Worm (Caenorhabditis elegans): Measurements from ENCODE around the gene spk-1.
"Not testable (repeated sequence)": the region's sequence is repeated elsewhere in the genome, so short reads cannot be mapped to it uniquely, and the experiment has no call there.

The spk-1 gene

DNA sequence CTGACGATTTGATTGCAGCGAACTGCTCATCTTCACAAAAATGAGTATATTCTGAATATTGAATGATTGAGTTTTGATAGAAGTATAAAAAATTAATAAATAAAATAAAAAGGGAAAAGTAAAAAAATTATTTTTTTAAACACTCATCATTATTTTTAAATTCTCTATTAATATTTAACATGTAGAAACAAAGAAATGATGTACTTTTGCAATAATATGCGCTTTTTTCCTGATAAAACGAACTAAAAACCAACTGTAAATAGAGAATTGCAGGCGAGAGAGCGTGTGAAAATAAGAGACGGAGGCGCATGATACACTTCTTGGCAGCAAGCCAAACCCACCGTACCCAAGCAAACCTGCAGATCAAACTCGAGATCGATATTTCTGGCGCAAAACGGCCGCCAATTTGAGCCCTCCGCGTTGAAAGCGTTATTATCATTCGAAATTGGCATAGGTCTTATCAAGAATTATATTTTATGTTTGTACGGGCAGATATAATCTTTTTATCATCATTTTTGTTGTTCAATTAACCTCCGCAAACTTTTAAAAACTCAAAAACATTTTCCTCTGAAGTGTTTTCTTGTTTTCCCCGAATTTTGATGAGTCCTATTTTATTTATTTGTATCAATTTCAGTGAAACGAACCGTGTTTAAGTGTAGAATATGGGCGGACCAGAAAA is at the start of gene spk-1, which contains the start of gene rheb-1:
TSS of gene spk-1 (plus strand) at position 629 of the 679 bp plus-strand sequence.
TSS of gene rheb-1 (minus strand) at position 51 of the 679 bp plus-strand sequence.
- peak; percentile 69 for TF ChIP-seq ztf-29 (GFP tag; IDR thresholded peaks at IDR 0.05)
- no peak for TF ChIP-seq klf-2 (GFP tag; conservative IDR thresholded peaks at IDR 0.05)
- TF ChIP-seq cog-1 (tag; optimal IDR thresholded peaks at IDR 0.05), result peak; percentile 34
- TF ChIP-seq tab-1 (GFP tag; IDR thresholded peaks at IDR 0.05), result no peak
- no peak for TF ChIP-seq ztf-23 (GFP tag; IDR thresholded peaks at IDR 0.05)
- 0 out of 2 replicates have a peak, but pooled peaks have one; percentile 43 for TF ChIP-seq flt-1 (GFP tag; IDR thresholded peaks at IDR 0.05)
- peak; percentile 82 for TF ChIP-seq T22C8.4 (GFP tag; IDR thresholded peaks at IDR 0.05)
- TF ChIP-seq med-1 (GFP tag; optimal IDR thresholded peaks at IDR 0.05; ENCODE audit: insufficient read depth), result no peak
- no peak for TF ChIP-seq ref-1 (GFP tag; conservative IDR thresholded peaks at IDR 0.05)

DNA sequence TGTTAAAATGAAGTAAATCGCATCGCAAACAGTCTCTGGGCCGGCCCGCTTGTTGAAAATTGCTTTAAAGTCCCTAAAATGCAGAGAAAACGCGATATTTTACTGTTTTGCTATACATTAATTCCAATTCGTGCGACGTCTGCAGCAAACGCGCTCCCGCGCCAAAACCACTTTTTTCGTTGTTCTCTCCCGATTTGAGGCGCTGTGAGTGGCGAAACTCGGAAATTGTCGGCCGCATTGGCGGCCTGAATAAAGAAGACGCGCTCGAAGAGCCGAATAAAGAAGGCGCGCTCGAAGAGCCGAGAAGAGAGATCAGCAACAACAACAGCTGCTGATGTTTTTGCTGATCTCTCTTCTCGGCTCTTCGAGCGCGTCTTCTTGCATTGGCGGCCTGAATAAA is 48.1 kb upstream of the spk-1 start:
- TF ChIP-seq tab-1 (GFP tag; IDR thresholded peaks at IDR 0.05), result 0 out of 2 replicates have a peak, but pooled peaks have one; percentile 45

DNA sequence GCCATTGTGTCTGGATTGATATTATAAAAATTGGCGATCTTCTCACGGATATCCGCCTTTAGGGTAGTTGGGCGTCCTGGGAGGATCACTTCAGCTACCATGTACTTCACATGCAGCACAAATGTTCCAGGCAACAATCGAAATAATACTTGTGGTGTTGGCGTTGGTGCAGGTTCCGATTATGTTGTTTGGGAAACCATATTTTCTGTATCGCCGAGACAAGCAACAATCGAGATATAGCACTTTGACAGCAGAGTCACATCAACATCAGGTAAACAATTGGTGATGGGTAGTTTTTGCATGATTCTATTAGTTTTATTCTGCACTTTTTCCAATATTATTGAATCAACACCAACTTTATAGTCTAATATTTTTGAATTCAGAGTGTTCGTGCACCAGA is 43.1 kb upstream of the spk-1 start, which contains the start of gene T26G10.3:
TSS of gene T26G10.3 (minus strand) at position 101 of the 400 bp plus-strand sequence.
- TF ChIP-seq flt-1 (GFP tag; IDR thresholded peaks at IDR 0.05) (no peak), tab-1 (GFP tag; IDR thresholded peaks at IDR 0.05) (no peak), T22C8.4 (GFP tag; IDR thresholded peaks at IDR 0.05) (no peak), ztf-29 (GFP tag; IDR thresholded peaks at IDR 0.05) (no peak), cog-1 (tag; optimal IDR thresholded peaks at IDR 0.05) (no peak), med-1 (GFP tag; optimal IDR thresholded peaks at IDR 0.05; ENCODE audit: insufficient read depth) (no peak), ztf-23 (GFP tag; IDR thresholded peaks at IDR 0.05) (no peak), ref-1 (GFP tag; conservative IDR thresholded peaks at IDR 0.05) (no peak), klf-2 (GFP tag; conservative IDR thresholded peaks at IDR 0.05) (no peak)

DNA sequence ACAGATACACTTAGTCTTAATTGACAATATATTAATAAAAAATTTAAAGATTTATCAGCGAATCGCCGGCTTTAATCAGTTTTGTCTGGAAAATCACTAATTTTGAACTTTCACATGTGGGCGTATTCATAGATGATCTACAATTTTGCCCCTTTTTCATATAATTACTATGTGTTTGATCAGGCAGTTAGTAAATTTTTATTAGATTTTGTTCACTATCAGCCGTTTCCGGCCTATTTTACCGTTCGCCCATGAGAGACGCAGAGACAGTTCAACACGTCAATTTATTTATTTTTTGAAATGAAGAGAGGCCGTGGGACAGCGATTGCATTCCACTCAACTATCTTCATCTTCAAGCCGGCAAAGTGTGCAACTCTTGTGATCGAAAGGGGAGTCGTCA is 36.2 kb upstream of the spk-1 start, which contains the start of gene T26G10.4:
TSS of gene T26G10.4 (plus strand) at position 301 of the 400 bp plus-strand sequence.
- not testable (repeated sequence) for TF ChIP-seq med-1 (GFP tag; optimal IDR thresholded peaks at IDR 0.05; ENCODE audit: insufficient read depth); ref-1 (GFP tag; conservative IDR thresholded peaks at IDR 0.05); klf-2 (GFP tag; conservative IDR thresholded peaks at IDR 0.05)

DNA sequence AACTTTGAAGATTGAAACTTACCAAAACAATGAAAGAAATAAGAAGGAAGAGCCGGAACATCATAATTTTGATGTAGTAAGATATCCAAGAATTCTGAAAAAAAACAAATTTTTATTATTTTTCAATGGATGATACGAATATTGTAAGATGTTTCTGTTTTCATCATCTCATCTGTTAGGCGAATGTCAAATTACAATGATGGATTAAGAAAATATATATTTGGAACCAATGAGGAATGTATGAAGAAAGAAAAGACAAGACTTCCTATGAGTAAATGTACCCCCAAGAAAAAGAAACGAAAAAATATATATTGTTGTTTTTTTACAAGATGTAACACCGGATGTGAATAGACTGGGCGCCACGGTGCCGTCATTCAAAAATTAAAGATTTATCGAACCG is 30.1 kb upstream of the spk-1 start, which contains the start of gene T26G10.5:
TSS of gene T26G10.5 (minus strand) at position 101 of the 400 bp plus-strand sequence.
- TF ChIP-seq T22C8.4 (GFP tag; IDR thresholded peaks at IDR 0.05) (no peak), tab-1 (GFP tag; IDR thresholded peaks at IDR 0.05) (no peak), med-1 (GFP tag; optimal IDR thresholded peaks at IDR 0.05; ENCODE audit: insufficient read depth) (no peak), klf-2 (GFP tag; conservative IDR thresholded peaks at IDR 0.05) (no peak), flt-1 (GFP tag; IDR thresholded peaks at IDR 0.05) (no peak), ref-1 (GFP tag; conservative IDR thresholded peaks at IDR 0.05) (no peak), ztf-23 (GFP tag; IDR thresholded peaks at IDR 0.05) (no peak), ztf-29 (GFP tag; IDR thresholded peaks at IDR 0.05) (no peak), cog-1 (tag; optimal IDR thresholded peaks at IDR 0.05) (no peak)

DNA sequence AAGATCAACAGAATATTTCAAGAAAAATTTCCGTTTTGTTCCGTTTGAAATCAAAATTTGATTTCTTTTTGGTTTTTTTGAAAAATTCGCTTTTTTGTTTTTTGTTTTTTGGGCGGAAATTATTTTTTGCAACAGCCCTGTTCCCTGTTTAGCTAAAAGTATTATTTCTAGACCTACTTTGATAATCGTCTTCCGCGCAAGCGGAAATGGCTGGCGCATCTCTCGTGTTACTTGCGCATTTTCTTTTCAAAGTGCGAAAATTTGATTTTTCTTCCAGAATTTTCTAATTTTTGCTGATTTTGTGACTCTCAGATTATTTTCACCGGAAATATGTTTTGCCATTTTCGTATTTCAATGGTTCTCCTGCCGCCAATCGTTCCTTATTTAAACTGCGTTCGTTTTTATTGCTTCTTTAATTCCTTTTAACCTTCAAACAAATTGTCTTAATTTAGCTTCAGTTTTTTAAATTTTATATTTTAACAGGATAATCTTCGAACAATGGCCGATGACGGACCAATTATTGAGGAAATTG is 22.8 kb upstream of the spk-1 start, which contains the start of gene cpar-1:
TSS of gene cpar-1 (plus strand) at position 482 of the 532 bp plus-strand sequence.
- TF ChIP-seq ztf-23 (GFP tag; IDR thresholded peaks at IDR 0.05), result no peak
- TF ChIP-seq klf-2 (GFP tag; conservative IDR thresholded peaks at IDR 0.05), result no peak
- no peak for TF ChIP-seq flt-1 (GFP tag; IDR thresholded peaks at IDR 0.05)
- no peak for TF ChIP-seq T22C8.4 (GFP tag; IDR thresholded peaks at IDR 0.05)
- no peak for TF ChIP-seq ztf-29 (GFP tag; IDR thresholded peaks at IDR 0.05)
- TF ChIP-seq ref-1 (GFP tag; conservative IDR thresholded peaks at IDR 0.05), result no peak
- TF ChIP-seq cog-1 (tag; optimal IDR thresholded peaks at IDR 0.05), result no peak
- TF ChIP-seq med-1 (GFP tag; optimal IDR thresholded peaks at IDR 0.05; ENCODE audit: insufficient read depth), result no peak
- no peak for TF ChIP-seq tab-1 (GFP tag; IDR thresholded peaks at IDR 0.05)

DNA sequence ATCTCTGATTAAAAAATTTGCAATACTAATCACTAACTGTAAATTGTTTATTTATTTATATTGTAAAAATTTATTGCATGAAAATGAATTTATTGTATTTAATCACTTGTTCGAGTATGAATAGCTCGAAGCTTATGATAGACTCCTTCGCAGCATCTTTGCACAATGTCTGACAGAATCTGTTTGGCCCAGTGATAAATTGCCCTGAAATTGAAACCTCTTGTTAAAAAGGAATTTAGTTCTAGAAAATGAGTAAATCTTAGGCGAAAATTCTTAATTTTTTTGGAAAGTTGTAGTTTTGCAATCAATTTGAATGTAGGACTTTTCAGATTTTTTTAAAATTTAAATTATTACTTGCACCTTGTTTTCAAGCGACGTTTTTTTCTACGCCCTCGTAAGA is 21.4 kb upstream of the spk-1 start:
- TF ChIP-seq med-1 (GFP tag; optimal IDR thresholded peaks at IDR 0.05; ENCODE audit: insufficient read depth) (no peak), cog-1 (tag; optimal IDR thresholded peaks at IDR 0.05) (no peak), T22C8.4 (GFP tag; IDR thresholded peaks at IDR 0.05) (no peak)

DNA sequence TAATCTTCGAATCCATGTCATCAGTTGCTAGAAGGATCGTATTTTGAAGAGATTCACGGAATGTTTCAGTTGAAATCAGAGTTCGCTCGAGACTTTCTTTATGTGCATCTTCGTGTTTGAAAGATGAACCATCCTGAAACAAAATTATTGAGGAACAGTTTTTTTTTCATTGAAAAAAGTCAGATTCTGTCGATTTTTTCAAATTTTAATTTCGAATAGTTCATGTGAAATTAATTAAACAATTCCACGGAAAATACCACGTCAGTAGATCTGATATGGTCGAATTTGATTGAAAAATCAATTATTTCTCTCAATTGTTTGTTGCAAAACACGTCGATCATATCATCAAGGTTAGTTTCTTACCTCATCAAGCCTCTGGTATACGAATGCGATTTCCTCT is 17.0 kb upstream of the spk-1 start, which contains the start of gene F54C8.1:
TSS of gene F54C8.1 (plus strand) at position 301 of the 400 bp plus-strand sequence.
- no peak for TF ChIP-seq T22C8.4 (GFP tag; IDR thresholded peaks at IDR 0.05)
- no peak for TF ChIP-seq cog-1 (tag; optimal IDR thresholded peaks at IDR 0.05)
- TF ChIP-seq flt-1 (GFP tag; IDR thresholded peaks at IDR 0.05), result no peak
- TF ChIP-seq tab-1 (GFP tag; IDR thresholded peaks at IDR 0.05), result no peak
- TF ChIP-seq ztf-29 (GFP tag; IDR thresholded peaks at IDR 0.05), result no peak
- no peak for TF ChIP-seq klf-2 (GFP tag; conservative IDR thresholded peaks at IDR 0.05)
- TF ChIP-seq med-1 (GFP tag; optimal IDR thresholded peaks at IDR 0.05; ENCODE audit: insufficient read depth), result no peak
- TF ChIP-seq ref-1 (GFP tag; conservative IDR thresholded peaks at IDR 0.05), result no peak
- no peak for TF ChIP-seq ztf-23 (GFP tag; IDR thresholded peaks at IDR 0.05)

DNA sequence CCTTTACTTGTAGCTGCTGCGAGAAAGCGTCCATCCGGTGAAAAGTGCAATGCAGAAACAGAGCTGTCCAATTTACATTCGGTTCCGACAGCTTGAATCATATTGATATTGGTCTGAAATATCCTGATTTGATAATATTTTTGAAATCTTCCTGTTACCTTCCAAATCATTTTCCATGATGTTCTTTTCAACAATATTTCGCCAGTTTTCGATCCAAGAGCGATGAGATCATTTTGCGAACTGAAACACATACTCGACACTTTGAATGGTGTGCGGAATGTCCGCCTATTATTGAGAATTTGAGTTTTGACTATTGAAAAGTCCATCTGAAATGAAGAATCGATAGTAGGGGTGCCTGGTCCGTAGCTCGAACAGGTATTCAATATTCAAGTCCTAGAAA is 15.3 kb upstream of the spk-1 start, which contains the start of gene emb-30:
TSS of gene emb-30 (minus strand) at position 328 of the 400 bp plus-strand sequence.
- TF ChIP-seq cog-1 (tag; optimal IDR thresholded peaks at IDR 0.05) (no peak), flt-1 (GFP tag; IDR thresholded peaks at IDR 0.05) (0 out of 2 replicates have a peak, but pooled peaks have one; percentile 13)

DNA sequence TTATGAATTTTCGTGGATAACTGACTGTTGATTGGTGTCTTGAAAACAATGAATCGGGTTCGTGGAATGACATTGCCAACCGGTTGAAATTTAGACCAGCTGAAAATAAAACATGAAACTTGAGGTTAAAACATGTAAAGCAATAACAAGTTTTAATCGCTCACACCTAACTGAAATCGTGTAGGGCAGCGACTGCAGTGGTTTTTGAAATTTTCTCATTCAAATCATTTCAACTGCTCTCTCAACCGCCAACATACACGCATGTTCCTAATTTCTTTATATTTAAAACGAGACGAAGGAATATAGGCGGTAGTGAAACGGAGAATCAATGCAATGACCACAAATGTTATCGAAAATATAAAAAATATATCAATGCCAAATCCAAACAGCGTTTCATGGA is 13.6 kb upstream of the spk-1 start:
- no peak for TF ChIP-seq tab-1 (GFP tag; IDR thresholded peaks at IDR 0.05)
- TF ChIP-seq ref-1 (GFP tag; conservative IDR thresholded peaks at IDR 0.05), result no peak
- no peak for TF ChIP-seq med-1 (GFP tag; optimal IDR thresholded peaks at IDR 0.05; ENCODE audit: insufficient read depth)
- TF ChIP-seq T22C8.4 (GFP tag; IDR thresholded peaks at IDR 0.05), result no peak
- TF ChIP-seq flt-1 (GFP tag; IDR thresholded peaks at IDR 0.05), result no peak
- no peak for TF ChIP-seq ztf-29 (GFP tag; IDR thresholded peaks at IDR 0.05)
- TF ChIP-seq cog-1 (tag; optimal IDR thresholded peaks at IDR 0.05), result no peak
